Worm (Caenorhabditis elegans): Measurements from ENCODE around the gene crn-7.

DNA sequence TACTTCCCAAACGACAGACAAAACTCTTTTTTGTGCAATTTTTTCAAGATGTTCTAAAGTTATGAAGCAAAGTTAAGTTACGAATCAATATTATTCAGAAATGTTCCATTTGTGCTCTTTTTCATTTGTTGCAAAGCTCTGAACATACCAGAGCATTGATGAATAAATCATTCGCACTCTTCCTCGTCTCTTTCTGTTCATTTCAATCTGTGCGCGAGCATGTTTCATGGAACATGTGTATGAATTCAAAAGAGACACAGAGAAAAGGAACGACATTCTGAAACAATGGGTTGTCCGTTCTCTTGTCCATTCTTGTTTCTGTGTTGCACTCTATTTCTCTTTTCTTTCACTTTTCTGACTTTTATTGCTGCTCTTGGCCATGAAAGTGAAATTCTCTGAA lies 12.0 kb downstream of the crn-7 start:
- TF ChIP-seq ztf-29 (GFP tag; IDR thresholded peaks at IDR 0.05) (no peak), tab-1 (GFP tag; IDR thresholded peaks at IDR 0.05) (no peak), ztf-23 (GFP tag; IDR thresholded peaks at IDR 0.05) (no peak), flt-1 (GFP tag; IDR thresholded peaks at IDR 0.05) (no peak), med-1 (GFP tag; optimal IDR thresholded peaks at IDR 0.05; ENCODE audit: insufficient read depth) (no peak)

Measured in whole organism, midembryonic.